Worm (Caenorhabditis elegans): Measurements from ENCODE around the gene sre-2.

DNA sequence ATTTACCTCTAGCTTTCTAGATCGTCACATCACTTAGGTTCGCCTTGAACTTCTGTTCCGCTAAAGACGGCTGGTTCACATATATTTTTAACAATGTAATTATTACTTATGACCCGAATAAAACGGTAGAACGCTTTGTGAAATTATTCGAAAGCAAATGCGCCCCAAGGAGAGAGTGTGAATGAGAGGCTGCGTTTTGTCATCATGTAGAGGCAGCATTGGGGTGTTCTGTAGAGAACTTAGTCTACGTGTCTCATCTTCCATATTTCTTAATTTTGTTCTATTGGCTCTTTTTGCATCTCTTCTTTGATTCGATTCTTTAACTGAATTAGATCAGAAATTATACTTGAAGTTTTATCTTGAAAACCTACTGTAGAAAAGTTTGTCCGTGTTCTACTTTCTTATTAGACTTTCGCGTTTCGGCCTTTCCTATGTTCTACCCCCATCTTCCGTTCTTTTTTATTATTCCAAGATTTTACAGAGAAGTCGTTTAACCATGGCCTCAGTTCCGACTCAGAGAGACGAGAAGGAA, 36.1 kb upstream of the sre-2 start, which contains the start of gene cdc-48.2:
- TF ChIP-seq tbx-11 (GFP tag; IDR thresholded peaks at IDR 0.05) (no peak), ama-1 (optimal IDR thresholded peaks at IDR 0.05) (no peak), tbx-37 (GFP tag; conservative IDR thresholded peaks at IDR 0.05) (no peak), scrt-1 (GFP tag; IDR thresholded peaks at IDR 0.05) (no peak)
